Fruit fly (Drosophila melanogaster) whole organism, embryonic: ENCODE results near the gene Srp9.

Experiments
- Bteb2 ChIP-seq: fragments of 200-800 bp; sonication (Bioruptor generic); optimal IDR thresholded peaks from 2 replicates; lab custom pipeline; 2016; ENCODE audit warnings: missing biosample characterization, missing genetic modification characterization
- CG10267 ChIP-seq: fragments of 200-800 bp; sonication (Bioruptor generic); optimal IDR thresholded peaks from 2 replicates; lab custom pipeline; 2018; ENCODE audit warnings: missing biosample characterization, mild to moderate bottlenecking, missing genetic modification characterization, moderate library complexity
- CG11398 ChIP-seq: fragments of 200-800 bp; sonication (Bioruptor generic); optimal IDR thresholded peaks from 2 replicates; lab custom pipeline; 2016; ENCODE audit warnings: missing biosample characterization, missing genetic modification characterization
- CG11723 ChIP-seq: fragments of 200-800 bp; sonication (Bioruptor generic); optimal IDR thresholded peaks from 2 replicates; lab custom pipeline; 2017; ENCODE audit warnings: missing biosample characterization, mild to moderate bottlenecking, missing genetic modification characterization
- CG12071 ChIP-seq: fragments of 200-800 bp; sonication (Bioruptor generic); optimal IDR thresholded peaks from 3 replicates; lab custom pipeline; 2018; ENCODE audit warnings: missing biosample characterization, mild to moderate bottlenecking, missing genetic modification characterization
- CG1233 ChIP-seq: fragments of 200-800 bp; sonication (Bioruptor generic); optimal IDR thresholded peaks from 4 replicates; lab custom pipeline; 2018; ENCODE audit warnings: missing biosample characterization, mild to moderate bottlenecking, missing genetic modification characterization
- CG13296 ChIP-seq: fragments of 200-800 bp; sonication (Bioruptor generic); optimal IDR thresholded peaks from 3 replicates; lab custom pipeline; 2018; ENCODE audit warnings: missing biosample characterization, mild to moderate bottlenecking, missing genetic modification characterization
- CG13775 ChIP-seq: fragments of 200-800 bp; sonication (Bioruptor generic); optimal IDR thresholded peaks from 3 replicates; lab custom pipeline; 2017; ENCODE audit warnings: missing biosample characterization, mild to moderate bottlenecking, missing genetic modification characterization
- CG14710 ChIP-seq: fragments of 200-800 bp; sonication (Bioruptor generic); optimal IDR thresholded peaks from 3 replicates; lab custom pipeline; 2019; ENCODE audit warnings: missing biosample characterization, mild to moderate bottlenecking, missing genetic modification characterization, moderate library complexity
- CG15601 ChIP-seq: fragments of 200-800 bp; sonication (Bioruptor generic); optimal IDR thresholded peaks from 3 replicates; lab custom pipeline; 2019; ENCODE audit warnings: missing biosample characterization, mild to moderate bottlenecking, missing genetic modification characterization, moderate library complexity
- CG16815 ChIP-seq: fragments of 200-800 bp; sonication (Bioruptor generic); optimal IDR thresholded peaks from 3 replicates; lab custom pipeline; 2017; ENCODE audit warnings: missing biosample characterization, mild to moderate bottlenecking, missing genetic modification characterization
- CG17829 ChIP-seq: fragments of 200-800 bp; optimal IDR thresholded peaks from 2 replicates; lab custom pipeline; 2019; ENCODE audit warnings: missing biosample characterization, mild to moderate bottlenecking, missing genetic modification characterization, moderate library complexity
- CG2202 ChIP-seq: fragments of 200-800 bp; sonication (Bioruptor generic); optimal IDR thresholded peaks from 2 replicates; lab custom pipeline; 2018; ENCODE audit warnings: missing biosample characterization, mild to moderate bottlenecking, missing genetic modification characterization
- CG32532 ChIP-seq: fragments of 200-800 bp; sonication (Bioruptor generic); IDR thresholded peaks from 2 replicates; pipeline ENCODE4 v1.3.6; 2022; ENCODE audit warnings: missing biosample characterization, missing genetic modification characterization
- CG3847 ChIP-seq: fragments of 200-800 bp; sonication (Bioruptor generic); IDR thresholded peaks from 2 replicates; pipeline ENCODE4 v1.3.6; 2022; ENCODE audit warnings: missing biosample characterization, missing genetic modification characterization
- CG6689 ChIP-seq: fragments of 200-800 bp; sonication (Bioruptor generic); IDR thresholded peaks from 2 replicates; pipeline ENCODE4 v1.3.6; 2022; ENCODE audit warnings: missing biosample characterization, missing genetic modification characterization
- CG7556 ChIP-seq: fragments of 200-800 bp; sonication (Bioruptor generic); optimal IDR thresholded peaks from 2 replicates; lab custom pipeline; 2017; ENCODE audit warnings: missing biosample characterization, mild to moderate bottlenecking, missing genetic modification characterization
- CG9609 ChIP-seq: fragments of 200-800 bp; sonication (Bioruptor generic); optimal IDR thresholded peaks from 3 replicates; lab custom pipeline; 2016; ENCODE audit warnings: missing biosample characterization, missing genetic modification characterization
- Chrac-16 ChIP-seq: fragments of 200-800 bp; sonication (Bioruptor generic); optimal IDR thresholded peaks from 3 replicates; lab custom pipeline; 2016; ENCODE audit warnings: missing biosample characterization, missing genetic modification characterization
- Mes4 ChIP-seq: fragments of 200-800 bp; sonication (Bioruptor generic); optimal IDR thresholded peaks from 2 replicates; lab custom pipeline; 2016; ENCODE audit warnings: missing biosample characterization, missing genetic modification characterization
- Ravus ChIP-seq: fragments of 200-800 bp; sonication (Bioruptor generic); IDR thresholded peaks from 2 replicates; pipeline ENCODE4 v1.3.6; 2022; ENCODE audit warnings: missing biosample characterization, missing genetic modification characterization
- Six4 ChIP-seq: fragments of 200-800 bp; sonication (Bioruptor generic); optimal IDR thresholded peaks from 2 replicates; lab custom pipeline; 2016; ENCODE audit warnings: missing biosample characterization, missing genetic modification characterization
- TFAM ChIP-seq: fragments of 200-800 bp; sonication (Bioruptor generic); optimal IDR thresholded peaks from 2 replicates; lab custom pipeline; 2017; ENCODE audit warnings: missing biosample characterization, missing genetic modification characterization, inconsistent platforms
- Taf1 ChIP-seq: fragments of 200-800 bp; sonication (Bioruptor generic); IDR thresholded peaks from 2 replicates; pipeline ENCODE4 v1.3.6; 2022; ENCODE audit warnings: missing biosample characterization, missing genetic modification characterization
- Usf ChIP-seq: fragments of 200-800 bp; sonication (Bioruptor generic); optimal IDR thresholded peaks from 2 replicates; lab custom pipeline; 2017; ENCODE audit warnings: missing genotype, missing biosample characterization, missing genetic modification characterization
- az2 ChIP-seq: fragments of 200-800 bp; sonication (Bioruptor generic); optimal IDR thresholded peaks from 3 replicates; lab custom pipeline; 2016; ENCODE audit warnings: missing biosample characterization, missing genetic modification characterization
- bbx ChIP-seq: fragments of 200-800 bp; sonication (Bioruptor generic); IDR thresholded peaks from 2 replicates; pipeline ENCODE4 v1.3.6; 2022; ENCODE audit warnings: missing biosample characterization, missing genetic modification characterization; ENCODE audit not compliant: partially characterized antibody
- bsh ChIP-seq, 2 experiments: fragments of 200-800 bp; sonication (Bioruptor generic); optimal IDR thresholded peaks; 2 replicates each; lab custom pipeline; 2017 to 2018; ENCODE audit warnings: mild to moderate bottlenecking in 2 of 2, missing biosample characterization in 2 of 2, missing genetic modification characterization in 2 of 2, moderate library complexity in 1 of 2
- chinmo ChIP-seq: fragments of 200-800 bp; sonication (Bioruptor generic); IDR thresholded peaks from 4 replicates; pipeline ENCODE4 v1.3.6; 2022; ENCODE audit warnings: missing biosample characterization, missing genetic modification characterization; ENCODE audit not compliant: partially characterized antibody
- dysf ChIP-seq: fragments of 200-800 bp; sonication (Bioruptor generic); IDR thresholded peaks from 3 replicates; pipeline ENCODE4 v1.3.6; 2022; ENCODE audit warnings: missing biosample characterization, missing genetic modification characterization
- ems ChIP-seq: fragments of 200-800 bp; sonication (Bioruptor generic); optimal IDR thresholded peaks from 3 replicates; lab custom pipeline; 2016; ENCODE audit warnings: missing biosample characterization, missing genetic modification characterization
- ftz-f1 ChIP-seq: fragments of 200-800 bp; sonication (Bioruptor generic); optimal IDR thresholded peaks from 2 replicates; lab custom pipeline; 2016; ENCODE audit warnings: missing biosample characterization, missing genetic modification characterization
- gro ChIP-seq: fragments of 200-800 bp; sonication (Bioruptor generic); optimal IDR thresholded peaks from 2 replicates; lab custom pipeline; 2016; ENCODE audit warnings: missing biosample characterization, missing genetic modification characterization
- gsb-n ChIP-seq: fragments of 200-800 bp; sonication (Bioruptor generic); optimal IDR thresholded peaks from 3 replicates; lab custom pipeline; 2018; ENCODE audit warnings: missing biosample characterization, mild to moderate bottlenecking, missing genetic modification characterization
- gt ChIP-seq: fragments of 200-800 bp; sonication (Bioruptor generic); IDR thresholded peaks from 2 replicates; pipeline ENCODE4 v1.3.6; 2022; ENCODE audit warnings: missing biosample characterization, missing genetic modification characterization
- her ChIP-seq: fragments of 200-800 bp; sonication (Bioruptor generic); optimal IDR thresholded peaks from 2 replicates; lab custom pipeline; 2016; ENCODE audit warnings: missing biosample characterization, missing genetic modification characterization
- jigr1 ChIP-seq: fragments of 200-800 bp; sonication (Bioruptor generic); IDR thresholded peaks from 3 replicates; pipeline ENCODE4 v1.3.6; 2022; ENCODE audit warnings: missing biosample characterization, missing genetic modification characterization
- lola ChIP-seq, 3 experiments: fragments of >200 bp in 2 of 3; fragments of 200-800 bp in 1 of 3; sonication (Bioruptor generic) in 1 of 3; optimal IDR thresholded peaks; 2 replicates each; lab custom pipeline; 2017 to 2019; ENCODE audit warnings: missing biosample characterization in 3 of 3, missing genetic modification characterization in 3 of 3, mild to moderate bottlenecking in 1 of 3, moderate library complexity in 1 of 3
- mirr ChIP-seq: fragments of 200-800 bp; sonication (Bioruptor generic); optimal IDR thresholded peaks from 3 replicates; lab custom pipeline; 2018; ENCODE audit warnings: missing biosample characterization, mild to moderate bottlenecking, missing genetic modification characterization
- nerfin-2 ChIP-seq: fragments of 200-800 bp; sonication (Bioruptor generic); IDR thresholded peaks from 2 replicates; pipeline ENCODE4 v1.3.6; 2022; ENCODE audit warnings: missing biosample characterization, missing genetic modification characterization; ENCODE audit not compliant: partially characterized antibody
- pita ChIP-seq: fragments of 200-800 bp; sonication (Bioruptor generic); optimal IDR thresholded peaks from 2 replicates; lab custom pipeline; 2017; ENCODE audit warnings: missing biosample characterization, mild to moderate bottlenecking, missing genetic modification characterization
- scrt ChIP-seq: fragments of 200-800 bp; sonication (Bioruptor generic); optimal IDR thresholded peaks from 2 replicates; lab custom pipeline; 2018; ENCODE audit warnings: missing biosample characterization, mild to moderate bottlenecking, missing genetic modification characterization, moderate library complexity
- sens ChIP-seq: fragments of 200-800 bp; sonication (Bioruptor generic); peaks from one replicate; lab custom pipeline; 2016; ENCODE audit warnings: missing biosample characterization, missing genetic modification characterization
- sens-2 ChIP-seq: fragments of 200-800 bp; sonication (Bioruptor generic); IDR thresholded peaks from 2 replicates; pipeline ENCODE4 v1.3.6; 2022; ENCODE audit warnings: missing biosample characterization, missing genetic modification characterization
- tgo ChIP-seq: fragments of 200-800 bp; sonication (Bioruptor generic); IDR thresholded peaks from 3 replicates; pipeline ENCODE4 v1.3.6; 2022; ENCODE audit warnings: missing biosample characterization, missing genetic modification characterization
- tio ChIP-seq: fragments of 200-800 bp; sonication (Bioruptor generic); optimal IDR thresholded peaks from 2 replicates; lab custom pipeline; 2017; ENCODE audit warnings: missing biosample characterization, missing genetic modification characterization, inconsistent platforms
- unc-4 ChIP-seq: fragments of 200-800 bp; sonication (Bioruptor generic); IDR thresholded peaks from 2 replicates; pipeline ENCODE4 v1.3.6; 2022; ENCODE audit warnings: missing biosample characterization, missing genetic modification characterization; ENCODE audit not compliant: partially characterized antibody
- zen ChIP-seq: fragments of 200-800 bp; sonication (Bioruptor generic); optimal IDR thresholded peaks from 3 replicates; lab custom pipeline; 2018; ENCODE audit warnings: missing biosample characterization, mild to moderate bottlenecking, missing genetic modification characterization, moderate library complexity
- zf30C ChIP-seq: fragments of 200-800 bp; sonication (Bioruptor generic); optimal IDR thresholded peaks from 3 replicates; lab custom pipeline; 2018; ENCODE audit warnings: missing biosample characterization, mild to moderate bottlenecking, missing genetic modification characterization

The Srp9 gene

dm6 chr3L:7960707-7961695, 24.8 kb downstream of the Srp9 start (continued):
- TF ChIP-seq tgo (GFP tag; lab: Robert Waterston, UW) (no peak), Six4 (GFP tag; lab: Kevin White, UChicago) (no peak), Chrac-16 (GFP tag; lab: Kevin White, UChicago) (no peak), CG2202 (tag; lab: Kevin White, UChicago) (peak; percentile 63), chinmo (GFP tag; lab: Robert Waterston, UW) (no peak), gsb-n (no peak), Taf1 (GFP tag; lab: Robert Waterston, UW) (no peak), Ravus (no peak), CG6689 (GFP tag; lab: Robert Waterston, UW) (no peak), bbx (GFP tag; lab: Robert Waterston, UW) (no peak), CG7556 (no peak), CG11398 (GFP tag; lab: Kevin White, UChicago) (no peak), CG32532 (GFP tag; lab: Robert Waterston, UW) (no peak), nerfin-2 (no peak), CG17829 (tag; lab: Kevin White, UChicago) (no peak), CG9609 (no peak), ems (GFP tag; lab: Kevin White, UChicago) (no peak), sens (GFP tag; lab: Kevin White, UChicago) (peak; percentile 73), CG13296 (GFP tag; lab: Kevin White, UChicago) (peak; percentile 11), CG13775 (GFP tag; lab: Kevin White, UChicago) (no peak), her (GFP tag; lab: Kevin White, UChicago) (no peak), zen (tag; lab: Kevin White, UChicago) (no peak), gt (GFP tag; lab: Robert Waterston, UW) (no peak), ftz-f1 (GFP tag; lab: Kevin White, UChicago) (no peak), pita (GFP tag; lab: Kevin White, UChicago) (no peak), CG3847 (GFP tag; lab: Robert Waterston, UW) (no peak), dysf (GFP tag; lab: Robert Waterston, UW) (no peak), sens-2 (peak; percentile 28; the same call in 1 of the 2 replicates), CG1233 (peak; percentile 12), CG10267 (tag; lab: Kevin White, UChicago) (no peak), Mes4 (GFP tag; lab: Kevin White, UChicago) (peak; percentile 27), zf30C (GFP tag; lab: Kevin White, UChicago) (no peak), unc-4 (GFP tag; lab: Robert Waterston, UW) (no peak), bsh (GFP tag; optimal IDR thresholded peaks at IDR 0.05; lab: Kevin White, UChicago) (peak in 1 of 2 experiments; percentile 32), jigr1 (GFP tag; lab: Robert Waterston, UW) (no peak), TFAM (no peak), scrt (GFP tag; lab: Kevin White, UChicago) (peak; percentile 39), tio (no peak), gro (GFP tag; lab: Kevin White, UChicago) (no peak), CG16815 (no peak), Usf (GFP tag; lab: Kevin White, UChicago) (no peak), CG12071 (GFP tag; lab: Kevin White, UChicago) (peak; percentile 43), Bteb2 (GFP tag; lab: Kevin White, UChicago) (no peak), lola (GFP tag; optimal IDR thresholded peaks at IDR 0.05; lab: Kevin White, UChicago) (peak in 1 of 3 experiments; percentile 17), mirr (GFP tag; lab: Kevin White, UChicago) (peak; percentile 85), CG14710 (peak; percentile 4), CG15601 (peak; percentile 45), CG11723 (peak; percentile 27), az2 (GFP tag; lab: Kevin White, UChicago) (no peak)
